Worm (Caenorhabditis elegans) whole organism, L3 larva: Measurements from ENCODE around the gene fbxa-22.

Experiments used
- ama-1 ChIP-seq: fragments of 150-350 bp; optimal IDR thresholded peaks from 2 replicates; lab custom pipeline; 2018
- nhr-76 ChIP-seq: fragments of 150-350 bp; sonication (generic microtip); optimal IDR thresholded peaks from 5 replicates; lab custom pipeline; 2014; ENCODE audit warnings: missing biosample characterization, missing genetic modification characterization

DNA sequence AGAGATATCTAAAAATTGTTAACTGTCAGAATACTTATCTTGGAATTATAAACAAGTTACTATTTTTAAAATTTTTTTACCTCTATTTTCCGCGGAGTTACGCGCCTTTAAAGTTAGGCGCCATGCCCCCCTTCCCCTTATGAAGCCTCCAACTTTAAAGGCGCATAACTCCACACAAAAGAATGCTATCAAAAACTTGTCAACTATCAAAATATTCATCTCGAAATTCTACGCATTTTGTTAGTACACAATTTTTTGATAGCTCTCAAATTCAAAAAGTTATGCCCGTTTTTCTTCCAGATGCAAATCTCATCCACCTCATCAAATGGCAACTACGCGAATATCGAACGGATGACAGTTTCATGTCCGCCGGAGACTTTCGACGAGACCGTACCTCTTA is 44.3 kb downstream of the fbxa-22 start, which contains the start of gene tbc-10:
- TF ChIP-seq nhr-76 (tag; lab: Kevin White, UChicago) = no peak
- TF ChIP-seq ama-1 (lab: Kevin White, UChicago) = no peak
